Worm (Caenorhabditis elegans) whole organism, L4 larva: ENCODE data around the gene bath-9.

Experiments
- F10B5.3 ChIP-seq: sonication (generic microtip); optimal IDR thresholded peaks from 2 replicates; lab custom pipeline; 2016; ENCODE audit warnings: mild to moderate bottlenecking, missing genetic modification characterization, missing compliant biosample characterization
- F37D6.2 ChIP-seq: sonication (generic microtip); optimal IDR thresholded peaks from 2 replicates; lab custom pipeline; 2016; ENCODE audit warnings: mild to moderate bottlenecking, missing genetic modification characterization, missing compliant biosample characterization
- F44E2.7 ChIP-seq: fragments of 200-800 bp; sonication (Bioruptor generic); IDR thresholded peaks from 2 replicates; pipeline ENCODE4 v2.1.2; 2022; ENCODE audit warnings: missing genetic modification characterization, missing compliant biosample characterization
- T20F7.1 ChIP-seq: fragments of 200-800 bp; sonication (Bioruptor generic); optimal IDR thresholded peaks from 2 replicates; lab custom pipeline; 2018; ENCODE audit warnings: mild to moderate bottlenecking, missing genetic modification characterization, missing compliant biosample characterization
- Y105C5A.15 ChIP-seq: fragments of 200-800 bp; sonication (Bioruptor generic); IDR thresholded peaks from 2 replicates; pipeline ENCODE4 v1.3.6; 2022; ENCODE audit warnings: missing genetic modification characterization, missing compliant biosample characterization
- Y75B8A.6 ChIP-seq: fragments of 200-800 bp; sonication (Bioruptor generic); IDR thresholded peaks from 2 replicates; pipeline ENCODE4 v1.3.6; 2022; ENCODE audit warnings: missing genetic modification reagents, missing genetic modification characterization, missing compliant biosample characterization
- aha-1 ChIP-seq: fragments of 150-350 bp; peaks from one replicate; lab custom pipeline; 2014; ENCODE audit warnings: missing biosample characterization, missing genetic modification characterization
- ceh-20 ChIP-seq: fragments of 200-800 bp; sonication (Bioruptor generic); IDR thresholded peaks from 2 replicates; pipeline ENCODE4 v1.3.6; 2022; ENCODE audit warnings: missing genetic modification reagents, missing genetic modification characterization, missing compliant biosample characterization
- ceh-44 ChIP-seq: fragments of 200-800 bp; sonication (Bioruptor generic); IDR thresholded peaks from 2 replicates; pipeline ENCODE4 v1.3.6; 2022; ENCODE audit warnings: missing genetic modification reagents, missing genetic modification characterization, missing compliant biosample characterization
- ces-1 ChIP-seq: fragments of 150-350 bp; sonication (generic microtip); optimal IDR thresholded peaks from 4 replicates; lab custom pipeline; 2014; ENCODE audit warnings: missing biosample characterization, missing genetic modification reagents, missing genetic modification characterization
- ctbp-1 ChIP-seq: fragments of 200-800 bp; sonication (Bioruptor generic); IDR thresholded peaks from 2 replicates; pipeline ENCODE4 v1.3.6; 2022; ENCODE audit warnings: missing genetic modification reagents, missing genetic modification characterization, missing compliant biosample characterization
- daf-8 ChIP-seq: fragments of 200-800 bp; sonication (Bioruptor generic); IDR thresholded peaks from 2 replicates; pipeline ENCODE4 v1.3.6; 2022; ENCODE audit warnings: missing genetic modification characterization, missing compliant biosample characterization
- dmd-9 ChIP-seq: fragments of 200-800 bp; sonication (Bioruptor generic); IDR thresholded peaks from 2 replicates; pipeline ENCODE4 v1.3.6; 2022; ENCODE audit warnings: missing genetic modification reagents, missing genetic modification characterization, missing compliant biosample characterization
- dpl-1 ChIP-seq: fragments of 150-350 bp; optimal IDR thresholded peaks from 2 replicates; lab custom pipeline; 2014; ENCODE audit warnings: missing biosample characterization, missing genetic modification reagents, missing genetic modification characterization
- duxl-1 ChIP-seq: sonication (generic microtip); optimal IDR thresholded peaks from 2 replicates; lab custom pipeline; 2016; ENCODE audit warnings: mild to moderate bottlenecking, missing genetic modification characterization, moderate library complexity, missing compliant biosample characterization; ENCODE audit not compliant: poor library complexity
- dve-1 ChIP-seq: sonication (generic microtip); optimal IDR thresholded peaks from 2 replicates; lab custom pipeline; 2017; ENCODE audit warnings: antibody characterized with exemption, mild to moderate bottlenecking, missing genetic modification characterization, missing compliant biosample characterization; ENCODE audit not compliant: insufficient read depth
- gei-8 ChIP-seq: fragments of 200-800 bp; sonication (Bioruptor generic); optimal IDR thresholded peaks from 2 replicates; lab custom pipeline; 2018; ENCODE audit warnings: mild to moderate bottlenecking, missing genetic modification characterization, missing compliant biosample characterization
- hif-1 ChIP-seq, 2 experiments: sonication (generic microtip); optimal IDR thresholded peaks; 2 replicates each; lab custom pipeline; 2016 to 2017; ENCODE audit warnings: missing compliant biosample characterization in 2 of 2, missing genetic modification characterization in 2 of 2, missing genetic modification reagents in 2 of 2, missing genotype in 2 of 2, mild to moderate bottlenecking in 1 of 2
- lim-7 ChIP-seq: fragments of 200-800 bp; sonication (Bioruptor generic); IDR thresholded peaks from 2 replicates; pipeline ENCODE4 v1.3.6; 2022; ENCODE audit warnings: missing genetic modification characterization, missing compliant biosample characterization
- lin-29 ChIP-seq: fragments of 200-800 bp; sonication (Bioruptor generic); IDR thresholded peaks from 2 replicates; pipeline ENCODE4 v1.3.6; 2022; ENCODE audit warnings: missing genetic modification reagents, missing genetic modification characterization, missing compliant biosample characterization
- madf-9 ChIP-seq: fragments of 200-800 bp; sonication (Bioruptor generic); conservative IDR thresholded peaks from 2 replicates; pipeline ENCODE4 v1.3.6; 2022; ENCODE audit warnings: missing genetic modification reagents, missing genetic modification characterization, missing compliant biosample characterization
- mdt-29 ChIP-seq: fragments of 200-800 bp; sonication (Bioruptor generic); IDR thresholded peaks from 2 replicates; pipeline ENCODE4 v1.3.6; 2022; ENCODE audit warnings: missing genetic modification reagents, missing genetic modification characterization, missing compliant biosample characterization
- nhr-102 ChIP-seq: sonication (generic microtip); optimal IDR thresholded peaks from 2 replicates; lab custom pipeline; 2016; ENCODE audit warnings: mild to moderate bottlenecking, missing genetic modification characterization, moderate library complexity, missing compliant biosample characterization
- nhr-11 ChIP-seq: fragments of 150-350 bp; optimal IDR thresholded peaks from 2 replicates; lab custom pipeline; 2014; ENCODE audit warnings: missing biosample characterization, missing genetic modification characterization
- nhr-28 ChIP-seq: fragments of 150-350 bp; optimal IDR thresholded peaks from 2 replicates; lab custom pipeline; 2014; ENCODE audit warnings: missing biosample characterization, missing genetic modification characterization
- nhr-41 ChIP-seq: fragments of 200-800 bp; sonication (Bioruptor generic); IDR thresholded peaks from 2 replicates; pipeline ENCODE4 v1.3.6; 2022; ENCODE audit warnings: missing genetic modification reagents, missing genetic modification characterization, missing compliant biosample characterization
- nhr-48 ChIP-seq: sonication (generic microtip); optimal IDR thresholded peaks from 2 replicates; lab custom pipeline; 2016; ENCODE audit warnings: mild to moderate bottlenecking, missing genetic modification characterization, missing compliant biosample characterization
- nhr-76 ChIP-seq: fragments of 150-350 bp; optimal IDR thresholded peaks from 2 replicates; lab custom pipeline; 2014; ENCODE audit warnings: missing biosample characterization, missing genetic modification characterization
- pha-4 ChIP-seq, 2 experiments: fragments of 150-350 bp in 1 of 2; fragments of 200-800 bp in 1 of 2; sonication (Bioruptor generic) in 1 of 2; IDR thresholded peaks in 1 of 2; optimal IDR thresholded peaks in 1 of 2; 2 replicates each; pipeline versions ENCODE4 v1.3.6 to Lab custom; 2014 to 2022; ENCODE audit warnings: missing genetic modification characterization in 2 of 2, missing genetic modification reagents in 2 of 2, missing biosample characterization in 1 of 2, missing compliant biosample characterization in 1 of 2
- rbr-2 ChIP-seq: sonication (generic microtip); optimal IDR thresholded peaks from 2 replicates; lab custom pipeline; 2016; ENCODE audit warnings: missing genotype, missing genetic modification characterization, missing compliant biosample characterization
- set-16 ChIP-seq: fragments of 200-800 bp; sonication (Bioruptor generic); IDR thresholded peaks from 2 replicates; pipeline ENCODE4 v1.3.6; 2022; ENCODE audit warnings: missing genetic modification reagents, missing genetic modification characterization, missing compliant biosample characterization
- skn-1 ChIP-seq: fragments of 150-350 bp; optimal IDR thresholded peaks from 2 replicates; lab custom pipeline; 2014; ENCODE audit warnings: missing biosample characterization, missing genetic modification characterization
- tag-97 ChIP-seq: fragments of 200-800 bp; sonication (Bioruptor generic); IDR thresholded peaks from 2 replicates; pipeline ENCODE4 v1.3.6; 2022; ENCODE audit warnings: missing genetic modification characterization, missing compliant biosample characterization
- unc-62 ChIP-seq, 3 experiments: fragments of 150-350 bp in 1 of 3; sonication (generic microtip); optimal IDR thresholded peaks in 2 of 3; peaks in 1 of 3; 1 replicate in 1 of 3; 2 replicates in 2 of 3; lab custom pipeline; 2014 to 2017; ENCODE audit warnings: missing biosample characterization in 3 of 3, missing genetic modification characterization in 3 of 3, missing genetic modification reagents in 3 of 3, missing genotype in 1 of 3
- ztf-7 ChIP-seq: fragments of 150-350 bp; optimal IDR thresholded peaks from 2 replicates; lab custom pipeline; 2014; ENCODE audit warnings: missing biosample characterization, missing genetic modification characterization

Gene bath-9

ce11 chrII:3337039-3337438, 39.9 kb upstream of the bath-9 start, which contains the start of gene F14D2.19:
TSS of gene F14D2.19 (minus strand) at chrII:3337139.
- TF ChIP-seq ceh-44 (no peak), ceh-20 (GFP tag; lab: Robert Waterston, UW) (no peak), nhr-11 (tag; lab: Kevin White, UChicago) (no peak), ctbp-1 (GFP tag; lab: Robert Waterston, UW) (no peak), madf-9 (GFP tag; lab: Robert Waterston, UW) (no peak), lim-7 (GFP tag; lab: Robert Waterston, UW) (no peak), F44E2.7 (GFP tag; lab: Robert Waterston, UW) (no peak)

ce11 chrII:3338556-3338955, 38.3 kb upstream of the bath-9 start, which contains the start of gene F14D2.7:
TSS of gene F14D2.7 (minus strand) at chrII:3338656.
- TF ChIP-seq gei-8 (GFP tag; lab: Kevin White, UChicago) (no peak), aha-1 (tag; lab: Kevin White, UChicago) (peak; percentile 79), unc-62 (GFP tag; optimal IDR thresholded peaks at IDR 0.05 in 1 of 2; lab: Kevin White, UChicago) (peak in 1 of 2 experiments; percentile 31), unc-62 (tag; optimal IDR thresholded peaks at IDR 0.05; lab: Kevin White, UChicago) (no peak)

ce11 chrII:3340251-3340650, 36.6 kb upstream of the bath-9 start, which contains the start of gene F14D2.5:
TSS of gene F14D2.5 (plus strand) at chrII:3340551.
- TF ChIP-seq duxl-1 (tag; lab: Kevin White, UChicago) = no peak
- no peak for TF ChIP-seq nhr-102 (tag; lab: Kevin White, UChicago)
- TF ChIP-seq F10B5.3 (tag; lab: Kevin White, UChicago) = no peak
- TF ChIP-seq gei-8 (GFP tag; lab: Kevin White, UChicago) = no peak
- TF ChIP-seq mdt-29 (GFP tag; lab: Robert Waterston, UW) = no peak
- no peak for TF ChIP-seq T20F7.1
- TF ChIP-seq rbr-2 (tag; lab: Kevin White, UChicago) = no peak
- TF ChIP-seq ceh-20 (GFP tag; lab: Robert Waterston, UW) = no peak
- TF ChIP-seq pha-4 (GFP tag; IDR thresholded peaks at IDR 0.05; lab: Robert Waterston, UW) = no peak
- no peak for TF ChIP-seq pha-4 (tag; optimal IDR thresholded peaks at IDR 0.05; lab: Kevin White, UChicago)

ce11 chrII:3340818-3341217, 36.1 kb upstream of the bath-9 start:
- TF ChIP-seq ces-1 (GFP tag; lab: Kevin White, UChicago) (no peak), dpl-1 (GFP tag; lab: Kevin White, UChicago) (no peak), nhr-28 (no peak), tag-97 (no peak), dve-1 (tag; lab: Kevin White, UChicago) (no peak), skn-1 (no peak), set-16 (GFP tag; lab: Robert Waterston, UW) (peak; percentile 87), nhr-76 (tag; lab: Kevin White, UChicago) (no peak), Y75B8A.6 (no peak)

ce11 chrII:3341989-3342388, 34.9 kb upstream of the bath-9 start, which contains the start of gene F14D2.11:
TSS of gene F14D2.11 (minus strand) at chrII:3342089.
- TF ChIP-seq nhr-41 = no peak
- no peak for TF ChIP-seq dmd-9 (GFP tag; lab: Robert Waterston, UW)
- TF ChIP-seq ceh-20 (GFP tag; lab: Robert Waterston, UW) = no peak
- no peak for TF ChIP-seq hif-1 (tag; optimal IDR thresholded peaks at IDR 0.05; lab: Kevin White, UChicago)
- no peak for TF ChIP-seq dve-1 (tag; lab: Kevin White, UChicago)
- TF ChIP-seq Y105C5A.15 (GFP tag; lab: Robert Waterston, UW) = no peak
- no peak for TF ChIP-seq ztf-7 (tag; lab: Kevin White, UChicago)
- no peak for TF ChIP-seq mdt-29 (GFP tag; lab: Robert Waterston, UW)
- no peak for TF ChIP-seq nhr-48
- no peak for TF ChIP-seq pha-4 (GFP tag; IDR thresholded peaks at IDR 0.05; lab: Robert Waterston, UW)
- no peak for TF ChIP-seq pha-4 (tag; optimal IDR thresholded peaks at IDR 0.05; lab: Kevin White, UChicago)
- no peak for TF ChIP-seq lin-29 (GFP tag; lab: Robert Waterston, UW)
- no peak for TF ChIP-seq F37D6.2 (tag; lab: Kevin White, UChicago)
- TF ChIP-seq daf-8 (GFP tag; lab: Robert Waterston, UW) = no peak
